Worm (Caenorhabditis elegans): ENCODE results near the gene ZK596.2.

ZK596.2 gene

DNA sequence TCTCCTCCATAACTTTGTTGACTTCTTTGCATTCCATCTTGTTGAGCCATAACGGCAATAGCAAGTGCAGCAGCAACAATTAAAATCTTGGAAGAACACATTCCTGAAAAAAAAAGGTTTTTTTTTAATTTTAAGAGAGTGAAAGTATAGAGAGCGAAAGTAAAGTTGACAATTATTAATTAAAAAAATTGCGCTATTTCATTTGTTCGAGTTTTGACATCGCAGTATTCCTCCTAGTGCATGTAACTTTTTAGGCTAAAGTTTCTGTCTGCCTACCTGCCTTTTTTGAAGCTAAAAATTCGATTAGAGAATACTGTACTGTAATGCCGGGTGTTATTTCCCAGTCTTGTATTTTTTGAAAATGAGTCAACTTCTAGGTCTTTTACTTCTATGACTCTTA lies 17.1 kb downstream of the ZK596.2 start, which contains the start of gene srlf-12:
TSS of gene srlf-12 (minus strand) at position 101 of the 400 bp plus-strand sequence.
- no peak for TF ChIP-seq zim-3 (tag; optimal IDR thresholded peaks at IDR 0.05)
- TF ChIP-seq B0336.3 (GFP tag; IDR thresholded peaks at IDR 0.05) = no peak
- no peak for TF ChIP-seq Y53G8AR.9 (GFP tag; conservative IDR thresholded peaks at IDR 0.05)
- no peak for TF ChIP-seq lir-1 (GFP tag; conservative IDR thresholded peaks at IDR 0.05)
- no peak for TF ChIP-seq Y79H2A.3 (GFP tag; conservative IDR thresholded peaks at IDR 0.05)
- TF ChIP-seq ztf-22 (GFP tag; optimal IDR thresholded peaks at IDR 0.05) = no peak
- no peak for TF ChIP-seq hlh-26 (GFP tag; conservative IDR thresholded peaks at IDR 0.05)
- no peak for TF ChIP-seq ztf-28 (GFP tag; IDR thresholded peaks at IDR 0.05)
- TF ChIP-seq efl-1 (GFP tag; optimal IDR thresholded peaks at IDR 0.05) = no peak
- no peak for TF ChIP-seq Y56A3A.18 (GFP tag; IDR thresholded peaks at IDR 0.05)
- no peak for TF ChIP-seq let-607 (tag; optimal IDR thresholded peaks at IDR 0.05)
- TF ChIP-seq Y67H2A.10 (GFP tag; conservative IDR thresholded peaks at IDR 0.05) = no peak
- TF ChIP-seq F22D6.2 (tag; optimal IDR thresholded peaks at IDR 0.05) = no peak
- no peak for TF ChIP-seq F49E8.2 (tag; optimal IDR thresholded peaks at IDR 0.05; ENCODE audit: insufficient read depth)
- no peak for TF ChIP-seq madf-3 (GFP tag; IDR thresholded peaks at IDR 0.05)
- TF ChIP-seq T26A5.8 (tag; optimal IDR thresholded peaks at IDR 0.05) = no peak
- no peak for TF ChIP-seq repo-1 (tag; optimal IDR thresholded peaks at IDR 0.05)
- no peak for TF ChIP-seq sdz-38 (tag; optimal IDR thresholded peaks at IDR 0.05)
- no peak for TF ChIP-seq nfya-2 (GFP tag; IDR thresholded peaks at IDR 0.05)
- TF ChIP-seq F55B11.4 (tag; optimal IDR thresholded peaks at IDR 0.05; ENCODE audit: borderline replicate concordance, insufficient read depth) = no peak

DNA sequence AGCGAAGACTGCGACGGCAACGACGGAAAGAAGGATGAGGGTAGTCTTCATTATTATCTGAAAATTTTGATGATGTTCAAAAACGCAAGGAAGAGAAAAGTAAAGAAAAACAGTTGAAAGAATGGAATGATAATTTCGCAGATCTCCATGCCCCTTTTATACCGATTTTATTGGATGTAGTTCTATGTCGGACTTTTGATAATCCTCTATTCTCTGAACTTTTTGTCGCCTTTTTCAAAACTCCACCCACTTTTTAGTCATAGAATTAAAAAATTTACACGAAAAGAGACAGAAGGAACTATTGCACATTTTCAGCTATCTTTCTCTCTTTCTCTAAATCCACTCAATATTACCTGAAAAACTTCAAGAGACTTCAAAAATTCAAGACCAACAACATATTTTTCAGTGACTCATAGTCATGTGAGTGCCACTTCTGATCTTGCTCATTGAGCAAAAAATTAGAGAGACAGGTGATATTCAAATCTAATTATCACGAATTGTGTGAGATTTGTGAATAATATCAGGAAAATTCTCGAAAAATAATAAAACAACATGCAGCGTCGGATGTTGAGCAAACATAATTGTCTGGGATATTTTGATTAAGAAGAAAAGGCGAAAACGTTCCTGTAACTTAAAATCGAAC lies 19.2 kb downstream of the ZK596.2 start, which contains the start of gene F13E9.15:
TSS of gene F13E9.15 (minus strand) at position 51 of the 643 bp plus-strand sequence.
- TF ChIP-seq let-607 (tag; optimal IDR thresholded peaks at IDR 0.05) (no peak), ceh-100 (GFP tag; IDR thresholded peaks at IDR 0.05) (no peak), B0336.3 (GFP tag; IDR thresholded peaks at IDR 0.05) (no peak)

- TF ChIP-seq aptf-3 (GFP tag; IDR thresholded peaks at IDR 0.05) = no peak
- TF ChIP-seq athp-1 (tag; optimal IDR thresholded peaks at IDR 0.05) = no peak
- no peak for TF ChIP-seq F23B12.7 (tag; optimal IDR thresholded peaks at IDR 0.05; ENCODE audit: insufficient read depth)
- no peak for TF ChIP-seq Y95B8A.8 (GFP tag; IDR thresholded peaks at IDR 0.05)
- TF ChIP-seq C17E4.6 (GFP tag; IDR thresholded peaks at IDR 0.05) = no peak
These were observed 21.8 kb downstream of the ZK596.2 start, which contains the start of gene F13E9.16 for ce11 chrIV:10887285-10887684. Gene F13E9.16 (minus strand): TSS chrIV:10887385.

- TF ChIP-seq K11D2.4 (GFP tag; IDR thresholded peaks at IDR 0.05) = no peak
- TF ChIP-seq let-607 (tag; optimal IDR thresholded peaks at IDR 0.05) = no peak
- no peak for TF ChIP-seq nhr-120 (GFP tag; IDR thresholded peaks at IDR 0.05)
- TF ChIP-seq lir-1 (GFP tag; conservative IDR thresholded peaks at IDR 0.05) = no peak
- TF ChIP-seq ztf-22 (GFP tag; optimal IDR thresholded peaks at IDR 0.05) = no peak
- no peak for TF ChIP-seq lsl-1 (GFP tag; optimal IDR thresholded peaks at IDR 0.05)
- TF ChIP-seq ceh-58 (GFP tag; IDR thresholded peaks at IDR 0.05) = no peak
- TF ChIP-seq efl-1 (GFP tag; optimal IDR thresholded peaks at IDR 0.05) = no peak
- TF ChIP-seq hsf-1 (GFP tag; IDR thresholded peaks at IDR 0.05) = no peak
- no peak for TF ChIP-seq K12H6.12 (tag; optimal IDR thresholded peaks at IDR 0.05)
- no peak for TF ChIP-seq tbp1 (GFP tag; optimal IDR thresholded peaks at IDR 0.05)
- TF ChIP-seq B0019.2 (GFP tag; conservative IDR thresholded peaks at IDR 0.05) = no peak
These were observed 23.2 kb downstream of the ZK596.2 start, which contains the start of gene srlf-11 for ce11 chrIV:10885915-10886314. Gene srlf-11 (minus strand): TSS chrIV:10886015.

All from whole organism, young adult.